Fruit fly (Drosophila melanogaster) whole organism, adult: ENCODE data around the gene CG1774.

ENCODE experiments used
- CG11617 ChIP-seq: fragments of 200-800 bp; sonication (Bioruptor generic); optimal IDR thresholded peaks from 2 replicates; lab custom pipeline; 2017; ENCODE audit warnings: mild to moderate bottlenecking, missing biosample characterization, missing genetic modification reagents, missing genetic modification characterization
- CG12768 ChIP-seq: fragments of 200-800 bp; sonication (Bioruptor generic); optimal IDR thresholded peaks from 2 replicates; lab custom pipeline; 2017; ENCODE audit warnings: missing biosample characterization, missing genetic modification characterization, mild to moderate bottlenecking, moderate library complexity, missing genetic modification reagents
- CG14711 ChIP-seq: fragments of 200-800 bp; sonication (Bioruptor generic); optimal IDR thresholded peaks from 2 replicates; lab custom pipeline; 2018; ENCODE audit warnings: missing biosample characterization, mild to moderate bottlenecking, missing genetic modification characterization, moderate library complexity
- CG1620 ChIP-seq: fragments of 200-800 bp; sonication (Bioruptor generic); optimal IDR thresholded peaks from 2 replicates; lab custom pipeline; 2016; ENCODE audit warnings: missing biosample characterization, missing genetic modification characterization
- CG33017 ChIP-seq: fragments of 200-800 bp; sonication (Bioruptor generic); optimal IDR thresholded peaks from 2 replicates; lab custom pipeline; 2018; ENCODE audit warnings: missing biosample characterization, mild to moderate bottlenecking, missing genetic modification characterization, moderate library complexity
- CG5204 ChIP-seq: fragments of 200-800 bp; sonication (Bioruptor generic); optimal IDR thresholded peaks from 2 replicates; lab custom pipeline; 2016; ENCODE audit warnings: missing biosample characterization, missing genetic modification characterization
- CG7045 ChIP-seq: fragments of 200-800 bp; sonication (Bioruptor generic); optimal IDR thresholded peaks from 2 replicates; lab custom pipeline; 2017; ENCODE audit warnings: missing biosample characterization, mild to moderate bottlenecking, missing genetic modification characterization
- CG7101 ChIP-seq: fragments of 200-800 bp; sonication (Bioruptor generic); optimal IDR thresholded peaks from 2 replicates; lab custom pipeline; 2018; ENCODE audit warnings: missing biosample characterization, mild to moderate bottlenecking, missing genetic modification characterization, moderate library complexity
- Clk ChIP-seq: fragments of 200-800 bp; sonication (Bioruptor generic); optimal IDR thresholded peaks from 2 replicates; lab custom pipeline; 2017; ENCODE audit warnings: missing biosample characterization, missing genetic modification characterization
- Crg-1 ChIP-seq: fragments of 200-800 bp; sonication (Bioruptor generic); optimal IDR thresholded peaks from 2 replicates; lab custom pipeline; 2016; ENCODE audit warnings: missing biosample characterization, missing genetic modification characterization
- Hr96 ChIP-seq: fragments of 200-800 bp; sonication (Bioruptor generic); optimal IDR thresholded peaks from 2 replicates; lab custom pipeline; 2016; ENCODE audit warnings: missing biosample characterization, missing genetic modification characterization
- Mnt ChIP-seq: fragments of 200-800 bp; sonication (Bioruptor generic); optimal IDR thresholded peaks from 2 replicates; lab custom pipeline; 2016; ENCODE audit warnings: missing biosample characterization, mild to moderate bottlenecking, missing genetic modification characterization
- bab1 ChIP-seq: fragments of 200-800 bp; sonication (Bioruptor generic); optimal IDR thresholded peaks from 3 replicates; lab custom pipeline; 2019; ENCODE audit warnings: missing biosample characterization, mild to moderate bottlenecking, missing genetic modification characterization, moderate library complexity
- cic ChIP-seq: fragments of 200-800 bp; sonication (Bioruptor generic); optimal IDR thresholded peaks from 2 replicates; lab custom pipeline; 2017; ENCODE audit warnings: missing biosample characterization, mild to moderate bottlenecking, missing genetic modification characterization, moderate library complexity
- cnc ChIP-seq, 2 experiments: fragments of >200 bp; optimal IDR thresholded peaks; 2 replicates each; lab custom pipeline; 2017
- kay ChIP-seq: fragments of 200-800 bp; sonication (Bioruptor generic); peaks from one replicate; lab custom pipeline; 2016; ENCODE audit warnings: missing biosample characterization, missing genetic modification characterization, borderline replicate concordance
- ovo ChIP-seq: fragments of 200-800 bp; sonication (Bioruptor generic); optimal IDR thresholded peaks from 2 replicates; lab custom pipeline; 2016; ENCODE audit warnings: missing biosample characterization, missing genetic modification characterization
- pad ChIP-seq: fragments of 200-800 bp; sonication (Bioruptor generic); optimal IDR thresholded peaks from 3 replicates; lab custom pipeline; 2017; ENCODE audit warnings: missing biosample characterization, missing genetic modification characterization, mild to moderate bottlenecking, moderate library complexity, missing genetic modification reagents
- tj ChIP-seq: fragments of 200-800 bp; sonication (Bioruptor generic); optimal IDR thresholded peaks from 3 replicates; lab custom pipeline; 2017; ENCODE audit warnings: missing biosample characterization, mild to moderate bottlenecking, missing genetic modification characterization, moderate library complexity
- toe ChIP-seq: fragments of 200-800 bp; sonication (Bioruptor generic); optimal IDR thresholded peaks from 2 replicates; lab custom pipeline; 2016; ENCODE audit warnings: missing biosample characterization, missing genetic modification characterization

The CG1774 gene

DNA sequence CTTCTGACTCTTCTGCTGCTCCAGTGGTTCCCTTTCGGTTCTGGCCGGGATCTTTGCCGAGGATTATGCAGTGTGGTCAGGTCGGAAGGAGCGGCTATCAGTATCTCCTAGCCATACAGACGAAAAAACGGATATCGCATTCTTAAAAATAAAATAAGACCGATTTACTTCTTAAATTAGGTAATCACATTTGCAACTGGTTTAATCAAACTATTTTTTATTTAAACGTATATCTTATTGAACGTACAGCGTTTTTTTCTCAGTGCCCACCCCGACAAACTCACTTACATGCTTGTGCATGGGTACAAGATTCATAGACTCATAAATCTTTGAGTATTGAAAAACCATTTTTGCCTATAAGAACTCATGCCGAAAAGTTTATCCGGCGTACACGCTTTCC lies 33.6 kb downstream of the CG1774 start:
- no peak for TF ChIP-seq CG7101
- TF ChIP-seq CG11617 (GFP tag; lab: Kevin White, UChicago), result no peak
- no peak for TF ChIP-seq pad (GFP tag; lab: Kevin White, UChicago)
- TF ChIP-seq kay (GFP tag; lab: Kevin White, UChicago), result no peak
- no peak for TF ChIP-seq CG1620
- TF ChIP-seq CG33017 (tag; lab: Kevin White, UChicago), result no peak
- no peak for TF ChIP-seq Mnt (GFP tag; lab: Kevin White, UChicago)
- no peak for TF ChIP-seq Clk (GFP tag; lab: Kevin White, UChicago)
- no peak for TF ChIP-seq CG12768 (GFP tag; lab: Kevin White, UChicago)
- TF ChIP-seq CG5204, result no peak

DNA sequence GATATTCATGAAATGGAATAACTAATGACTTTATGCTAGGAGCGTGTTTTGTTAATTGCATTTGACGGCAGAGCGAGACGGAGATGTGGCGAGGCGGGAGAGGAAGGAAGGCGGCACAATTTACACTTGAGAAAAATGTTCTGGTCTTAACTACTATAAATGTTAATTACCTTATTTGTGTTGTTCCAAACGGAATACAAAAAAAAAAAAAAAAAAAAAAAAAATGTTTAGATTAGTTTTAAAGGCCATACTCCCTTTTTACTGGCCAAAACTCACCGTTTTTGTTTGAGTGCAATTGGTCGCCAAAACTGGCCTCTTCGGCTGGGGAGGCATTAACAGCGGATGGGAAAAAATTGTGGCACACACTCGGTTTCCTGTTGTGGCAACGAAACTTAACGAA lies 34.6 kb downstream of the CG1774 start:
- no peak for TF ChIP-seq Crg-1 (GFP tag; lab: Kevin White, UChicago)
- TF ChIP-seq kay (GFP tag; lab: Kevin White, UChicago), result no peak
- no peak for TF ChIP-seq CG7045
- no peak for TF ChIP-seq tj (GFP tag; lab: Kevin White, UChicago)
- TF ChIP-seq toe (GFP tag; lab: Kevin White, UChicago), result no peak

DNA sequence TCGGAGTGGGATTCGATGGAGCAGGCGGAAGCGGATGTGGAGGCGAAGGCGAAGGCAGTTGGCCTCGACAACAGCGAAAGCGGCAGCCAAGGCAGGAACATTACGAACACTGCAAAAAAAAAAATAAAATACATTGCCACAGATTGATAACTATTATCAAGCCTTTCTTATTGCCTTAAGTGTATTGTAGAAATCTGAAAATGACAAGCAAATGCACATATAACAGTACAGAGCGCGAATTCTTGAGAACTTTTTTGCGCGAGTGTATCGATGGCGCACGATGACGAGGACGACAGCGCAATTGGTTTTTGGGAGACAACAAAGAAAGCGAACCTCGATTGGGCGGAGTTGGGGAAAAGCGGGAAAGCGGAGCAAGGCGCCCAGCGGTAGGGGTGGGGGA lies 37.8 kb downstream of the CG1774 start:
- TF ChIP-seq CG1620, result no peak
- no peak for TF ChIP-seq CG12768 (GFP tag; lab: Kevin White, UChicago)
- TF ChIP-seq CG7045, result no peak
- no peak for TF ChIP-seq cnc (optimal IDR thresholded peaks at IDR 0.05; lab: Kevin White, UChicago)
- TF ChIP-seq kay (GFP tag; lab: Kevin White, UChicago), result no peak
- TF ChIP-seq toe (GFP tag; lab: Kevin White, UChicago), result no peak
- no peak for TF ChIP-seq pad (GFP tag; lab: Kevin White, UChicago)
- no peak for TF ChIP-seq Mnt (GFP tag; lab: Kevin White, UChicago)
- TF ChIP-seq Crg-1 (GFP tag; lab: Kevin White, UChicago), result no peak
- no peak for TF ChIP-seq CG7101
- no peak for TF ChIP-seq CG11617 (GFP tag; lab: Kevin White, UChicago)
- no peak for TF ChIP-seq bab1 (GFP tag; lab: Kevin White, UChicago)
- no peak for TF ChIP-seq CG33017 (tag; lab: Kevin White, UChicago)
- TF ChIP-seq CG14711 (tag; lab: Kevin White, UChicago), result no peak
- TF ChIP-seq tj (GFP tag; lab: Kevin White, UChicago), result no peak
- TF ChIP-seq cic (GFP tag; lab: Kevin White, UChicago), result no peak
- no peak for TF ChIP-seq CG5204

DNA sequence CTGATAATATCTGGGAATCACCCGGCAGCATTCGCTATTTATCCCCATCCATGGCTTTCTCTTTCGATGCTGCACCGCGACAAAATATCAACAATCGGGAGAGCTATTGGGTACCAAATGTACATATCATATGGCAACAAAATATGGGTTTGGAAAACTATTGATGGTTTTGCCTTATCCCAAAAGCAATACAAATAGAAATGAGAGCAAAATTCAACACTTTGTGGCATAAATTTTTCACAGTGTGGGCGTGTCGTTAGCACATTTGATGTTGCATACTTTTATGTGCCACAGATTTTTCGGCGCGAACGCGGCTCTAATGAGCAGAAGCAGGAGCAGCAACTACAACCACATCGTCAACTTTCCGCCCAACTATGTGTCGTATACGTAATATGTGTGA lies 39.7 kb downstream of the CG1774 start:
- no peak for TF ChIP-seq toe (GFP tag; lab: Kevin White, UChicago)
- no peak for TF ChIP-seq kay (GFP tag; lab: Kevin White, UChicago)
- TF ChIP-seq CG5204, result no peak
- no peak for TF ChIP-seq CG14711 (tag; lab: Kevin White, UChicago)
- TF ChIP-seq ovo (GFP tag; lab: Kevin White, UChicago), result no peak
- no peak for TF ChIP-seq CG12768 (GFP tag; lab: Kevin White, UChicago)
- no peak for TF ChIP-seq CG7101
- no peak for TF ChIP-seq CG7045
- no peak for TF ChIP-seq CG1620
- no peak for TF ChIP-seq Mnt (GFP tag; lab: Kevin White, UChicago)
- no peak for TF ChIP-seq CG33017 (tag; lab: Kevin White, UChicago)
- TF ChIP-seq pad (GFP tag; lab: Kevin White, UChicago), result no peak
- TF ChIP-seq Clk (GFP tag; lab: Kevin White, UChicago), result no peak
- no peak for TF ChIP-seq Hr96

DNA sequence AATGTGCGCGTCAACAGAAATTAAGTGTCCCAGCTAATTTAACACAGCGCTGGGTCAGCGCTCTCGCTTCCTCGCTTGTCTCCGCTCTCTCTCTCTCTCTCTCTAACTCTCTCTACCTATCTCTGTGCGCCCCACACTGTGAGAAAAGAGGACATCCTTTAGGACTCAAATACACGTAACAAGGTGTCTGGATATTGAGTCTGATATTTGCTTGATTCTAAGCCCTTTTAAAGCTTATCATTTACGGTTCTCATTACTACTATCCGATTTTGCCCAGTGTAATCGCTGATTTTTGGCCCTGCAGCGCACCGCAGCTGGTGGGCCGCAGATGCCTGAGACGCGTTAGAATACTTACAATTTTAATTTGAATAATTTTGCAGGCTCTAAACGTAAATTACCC lies 43.9 kb downstream of the CG1774 start:
- TF ChIP-seq CG7045, result no peak
- TF ChIP-seq CG5204, result peak; percentile 30
